Worm (Caenorhabditis elegans) whole organism, L4 larva: Measurements from ENCODE around the gene dml-1.

Experiments used
- F44E2.7 ChIP-seq: fragments of 200-800 bp; sonication (Bioruptor generic); IDR thresholded peaks from 2 replicates; pipeline ENCODE4 v2.1.2; 2022; ENCODE audit warnings: missing genetic modification characterization, missing compliant biosample characterization
- T20F7.1 ChIP-seq: fragments of 200-800 bp; sonication (Bioruptor generic); optimal IDR thresholded peaks from 2 replicates; lab custom pipeline; 2018; ENCODE audit warnings: mild to moderate bottlenecking, missing genetic modification characterization, missing compliant biosample characterization
- Y5F2A.4 ChIP-seq: fragments of 200-800 bp; sonication (Bioruptor generic); optimal IDR thresholded peaks from 2 replicates; lab custom pipeline; 2018; ENCODE audit warnings: mild to moderate bottlenecking, missing genetic modification characterization, missing compliant biosample characterization
- aha-1 ChIP-seq: fragments of 150-350 bp; peaks from one replicate; lab custom pipeline; 2014; ENCODE audit warnings: missing biosample characterization, missing genetic modification characterization
- ama-1 ChIP-seq: fragments of 150-350 bp; optimal IDR thresholded peaks from 2 replicates; lab custom pipeline; 2014; ENCODE audit warnings: inconsistent platforms, mixed read lengths
- arid-1 ChIP-seq: fragments of 200-800 bp; sonication (Bioruptor generic); conservative IDR thresholded peaks from 2 replicates; pipeline ENCODE4 v1.3.6; 2022; ENCODE audit warnings: missing genetic modification reagents, missing genetic modification characterization, missing compliant biosample characterization
- ces-1 ChIP-seq: fragments of 150-350 bp; sonication (generic microtip); optimal IDR thresholded peaks from 4 replicates; lab custom pipeline; 2014; ENCODE audit warnings: missing biosample characterization, missing genetic modification reagents, missing genetic modification characterization
- ctbp-1 ChIP-seq: fragments of 200-800 bp; sonication (Bioruptor generic); IDR thresholded peaks from 2 replicates; pipeline ENCODE4 v1.3.6; 2022; ENCODE audit warnings: missing genetic modification reagents, missing genetic modification characterization, missing compliant biosample characterization
- daf-12 ChIP-seq: fragments of 150-350 bp; optimal IDR thresholded peaks from 2 replicates; lab custom pipeline; 2014; ENCODE audit warnings: missing biosample characterization, missing genetic modification reagents, missing genetic modification characterization
- daf-16 ChIP-seq, 3 experiments: sonication (generic microtip); optimal IDR thresholded peaks; 2 replicates each; lab custom pipeline; 2016 to 2017; ENCODE audit warnings: missing genetic modification characterization in 3 of 3, missing genetic modification reagents in 3 of 3, mild to moderate bottlenecking in 2 of 3, missing compliant biosample characterization in 2 of 3, missing biosample characterization in 1 of 3, moderate library complexity in 1 of 3
- daf-8 ChIP-seq: fragments of 200-800 bp; sonication (Bioruptor generic); IDR thresholded peaks from 2 replicates; pipeline ENCODE4 v1.3.6; 2022; ENCODE audit warnings: missing genetic modification characterization, missing compliant biosample characterization
- dmd-6 ChIP-seq: fragments of 200-800 bp; sonication (Bioruptor generic); IDR thresholded peaks from 2 replicates; pipeline ENCODE4 v1.3.6; 2022; ENCODE audit warnings: missing genetic modification reagents, missing genetic modification characterization, missing compliant biosample characterization
- duxl-1 ChIP-seq: sonication (generic microtip); optimal IDR thresholded peaks from 2 replicates; lab custom pipeline; 2016; ENCODE audit warnings: mild to moderate bottlenecking, missing genetic modification characterization, moderate library complexity, missing compliant biosample characterization; ENCODE audit not compliant: poor library complexity
- dve-1 ChIP-seq: sonication (generic microtip); optimal IDR thresholded peaks from 2 replicates; lab custom pipeline; 2017; ENCODE audit warnings: antibody characterized with exemption, mild to moderate bottlenecking, missing genetic modification characterization, missing compliant biosample characterization; ENCODE audit not compliant: insufficient read depth
- hlh-11 ChIP-seq: fragments of 200-800 bp; sonication (Bioruptor generic); optimal IDR thresholded peaks from 2 replicates; lab custom pipeline; 2018; ENCODE audit warnings: mild to moderate bottlenecking, missing genetic modification characterization, missing compliant biosample characterization
- hlh-30 ChIP-seq: sonication (generic microtip); optimal IDR thresholded peaks from 2 replicates; lab custom pipeline; 2017; ENCODE audit warnings: antibody characterized with exemption, mild to moderate bottlenecking, missing genetic modification characterization, missing compliant biosample characterization; ENCODE audit not compliant: insufficient read depth
- lin-1 ChIP-seq: fragments of 200-800 bp; sonication (Bioruptor generic); IDR thresholded peaks from 2 replicates; pipeline ENCODE4 v1.3.6; 2022; ENCODE audit warnings: missing genetic modification reagents, missing genetic modification characterization, missing compliant biosample characterization
- lin-15B ChIP-seq: fragments of 150-350 bp; sonication (generic microtip); optimal IDR thresholded peaks from 3 replicates; lab custom pipeline; 2014; ENCODE audit warnings: missing biosample characterization, missing genetic modification characterization
- lin-29 ChIP-seq: fragments of 200-800 bp; sonication (Bioruptor generic); IDR thresholded peaks from 2 replicates; pipeline ENCODE4 v1.3.6; 2022; ENCODE audit warnings: missing genetic modification reagents, missing genetic modification characterization, missing compliant biosample characterization
- lin-39 ChIP-seq: fragments of 150-350 bp; optimal IDR thresholded peaks from 2 replicates; lab custom pipeline; 2014; ENCODE audit warnings: missing biosample characterization, missing genetic modification reagents, missing genetic modification characterization
- lsy-2 ChIP-seq, 2 experiments: fragments of 150-350 bp in 1 of 2; sonication (generic microtip) in 1 of 2; optimal IDR thresholded peaks; 2 replicates each; lab custom pipeline; 2014 to 2017; ENCODE audit warnings: missing biosample characterization in 2 of 2, missing genetic modification characterization in 2 of 2
- madf-5 ChIP-seq, 2 experiments: fragments of 200-800 bp; sonication (Bioruptor generic); IDR thresholded peaks; 2 replicates each; pipeline ENCODE4 v1.3.6; 2022; ENCODE audit warnings: missing compliant biosample characterization in 2 of 2, missing genetic modification characterization in 2 of 2
- mep-1 ChIP-seq: fragments of 150-350 bp; sonication (generic microtip); optimal IDR thresholded peaks from 3 replicates; lab custom pipeline; 2014; ENCODE audit warnings: missing biosample characterization, missing genetic modification characterization
- mes-2 ChIP-seq: sonication (generic microtip); optimal IDR thresholded peaks from 2 replicates; lab custom pipeline; 2016; ENCODE audit warnings: missing genotype, mild to moderate bottlenecking, missing genetic modification characterization, missing compliant biosample characterization; ENCODE audit not compliant: poor library complexity, severe bottlenecking
- mxl-2 ChIP-seq: fragments of 200-800 bp; sonication (Bioruptor generic); conservative IDR thresholded peaks from 2 replicates; pipeline ENCODE4 v1.3.6; 2022; ENCODE audit warnings: missing genetic modification reagents, missing genetic modification characterization, missing compliant biosample characterization
- nhr-11 ChIP-seq: fragments of 150-350 bp; optimal IDR thresholded peaks from 2 replicates; lab custom pipeline; 2014; ENCODE audit warnings: missing biosample characterization, missing genetic modification characterization
- nhr-237 ChIP-seq: sonication (generic microtip); optimal IDR thresholded peaks from 2 replicates; lab custom pipeline; 2017; ENCODE audit warnings: missing biosample characterization, missing genetic modification characterization
- nhr-28 ChIP-seq: fragments of 150-350 bp; optimal IDR thresholded peaks from 2 replicates; lab custom pipeline; 2014; ENCODE audit warnings: missing biosample characterization, missing genetic modification characterization
- nhr-41 ChIP-seq: fragments of 200-800 bp; sonication (Bioruptor generic); IDR thresholded peaks from 2 replicates; pipeline ENCODE4 v1.3.6; 2022; ENCODE audit warnings: missing genetic modification reagents, missing genetic modification characterization, missing compliant biosample characterization
- nhr-42 ChIP-seq: fragments of 200-800 bp; sonication (Bioruptor generic); IDR thresholded peaks from 2 replicates; pipeline ENCODE4 v1.3.6; 2022; ENCODE audit warnings: missing genetic modification characterization, missing compliant biosample characterization
- nhr-76 ChIP-seq: fragments of 150-350 bp; optimal IDR thresholded peaks from 2 replicates; lab custom pipeline; 2014; ENCODE audit warnings: missing biosample characterization, missing genetic modification characterization
- nhr-77 ChIP-seq: fragments of 150-350 bp; optimal IDR thresholded peaks from 2 replicates; lab custom pipeline; 2014; ENCODE audit warnings: missing biosample characterization, missing genetic modification characterization
- php-3 ChIP-seq: fragments of 200-800 bp; sonication (Bioruptor generic); IDR thresholded peaks from 2 replicates; pipeline ENCODE4 v1.3.6; 2022; ENCODE audit warnings: missing genetic modification reagents, missing genetic modification characterization, missing compliant biosample characterization
- pqm-1 ChIP-seq: sonication (generic microtip); optimal IDR thresholded peaks from 2 replicates; lab custom pipeline; 2017; ENCODE audit warnings: missing biosample characterization, missing genetic modification characterization
- rbr-2 ChIP-seq: sonication (generic microtip); optimal IDR thresholded peaks from 2 replicates; lab custom pipeline; 2016; ENCODE audit warnings: missing genotype, missing genetic modification characterization, missing compliant biosample characterization
- saeg-2 ChIP-seq: fragments of 200-800 bp; sonication (Bioruptor generic); IDR thresholded peaks from 2 replicates; pipeline ENCODE4 v1.3.6; 2022; ENCODE audit warnings: missing genetic modification reagents, missing genetic modification characterization, missing compliant biosample characterization
- sdz-12 ChIP-seq: fragments of 200-800 bp; sonication (Bioruptor generic); optimal IDR thresholded peaks from 2 replicates; lab custom pipeline; 2018; ENCODE audit warnings: mild to moderate bottlenecking, missing genetic modification characterization, missing compliant biosample characterization
- set-16 ChIP-seq: fragments of 200-800 bp; sonication (Bioruptor generic); IDR thresholded peaks from 2 replicates; pipeline ENCODE4 v1.3.6; 2022; ENCODE audit warnings: missing genetic modification reagents, missing genetic modification characterization, missing compliant biosample characterization
- skn-1 ChIP-seq: fragments of 150-350 bp; optimal IDR thresholded peaks from 2 replicates; lab custom pipeline; 2014; ENCODE audit warnings: missing biosample characterization, missing genetic modification characterization
- snpc-4 ChIP-seq: fragments of 150-350 bp; optimal IDR thresholded peaks from 2 replicates; lab custom pipeline; 2014; ENCODE audit warnings: missing biosample characterization, missing genetic modification characterization
- spr-1 ChIP-seq: sonication (generic microtip); optimal IDR thresholded peaks from 2 replicates; lab custom pipeline; 2016; ENCODE audit warnings: mild to moderate bottlenecking, missing genetic modification characterization, missing compliant biosample characterization
- spr-3 ChIP-seq: fragments of 200-800 bp; sonication (Bioruptor generic); optimal IDR thresholded peaks from 2 replicates; lab custom pipeline; 2018; ENCODE audit warnings: mild to moderate bottlenecking, missing genetic modification characterization, missing compliant biosample characterization
- tag-97 ChIP-seq: fragments of 200-800 bp; sonication (Bioruptor generic); IDR thresholded peaks from 2 replicates; pipeline ENCODE4 v1.3.6; 2022; ENCODE audit warnings: missing genetic modification characterization, missing compliant biosample characterization
- unc-39 ChIP-seq: sonication (generic microtip); optimal IDR thresholded peaks from 2 replicates; lab custom pipeline; 2017; ENCODE audit warnings: missing biosample characterization, missing genetic modification characterization
- unc-62 ChIP-seq, 3 experiments: fragments of 150-350 bp in 1 of 3; sonication (generic microtip); optimal IDR thresholded peaks in 2 of 3; peaks in 1 of 3; 1 replicate in 1 of 3; 2 replicates in 2 of 3; lab custom pipeline; 2014 to 2017; ENCODE audit warnings: missing biosample characterization in 3 of 3, missing genetic modification characterization in 3 of 3, missing genetic modification reagents in 3 of 3, missing genotype in 1 of 3
- vab-7 ChIP-seq: fragments of 200-800 bp; sonication (Bioruptor generic); IDR thresholded peaks from 2 replicates; pipeline ENCODE4 v1.3.6; 2022; ENCODE audit warnings: missing genetic modification reagents, missing genetic modification characterization, missing compliant biosample characterization
- zfp-3 ChIP-seq: fragments of 200-800 bp; sonication (Bioruptor generic); conservative IDR thresholded peaks from 2 replicates; pipeline ENCODE4 v1.3.6; 2022; ENCODE audit warnings: missing genetic modification reagents, missing genetic modification characterization, missing compliant biosample characterization
- zip-11 ChIP-seq: fragments of 200-800 bp; sonication (Bioruptor generic); IDR thresholded peaks from 2 replicates; pipeline ENCODE4 v1.3.6; 2022; ENCODE audit warnings: missing genetic modification characterization, missing compliant biosample characterization

dml-1 gene

DNA sequence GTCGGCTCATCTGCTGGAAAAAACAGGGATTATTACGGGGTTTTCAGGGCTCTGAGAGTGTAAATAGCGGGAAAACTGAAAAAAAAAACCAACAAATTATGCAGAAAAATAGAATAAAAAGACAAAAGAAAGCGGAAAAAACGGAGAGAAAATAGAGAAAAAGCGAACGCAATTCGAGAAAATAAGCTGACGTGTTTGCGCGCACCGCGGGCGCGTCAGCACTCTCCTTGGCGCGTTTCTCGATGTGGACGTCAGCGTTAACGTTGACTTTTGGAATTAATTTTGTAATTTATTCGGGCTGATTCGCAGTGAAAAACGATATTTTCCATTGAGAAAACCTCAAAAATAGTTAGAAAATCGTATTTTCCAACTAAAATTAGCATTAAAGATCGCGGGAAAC lies 41.7 kb downstream of the dml-1 start, which contains the start of gene manf-1 (continued):
- TF ChIP-seq T20F7.1 (GFP tag; lab: Kevin White, UChicago) (no peak), rbr-2 (tag; lab: Kevin White, UChicago) (peak; percentile 54)
- TF ChIP-seq, all 104 proteins: peak for 26

- TF ChIP-seq php-3 (GFP tag; lab: Robert Waterston, UW) (no peak), arid-1 (GFP tag; lab: Robert Waterston, UW) (no peak), ctbp-1 (no peak), T20F7.1 (GFP tag; lab: Kevin White, UChicago) (no peak), F44E2.7 (GFP tag; lab: Robert Waterston, UW) (no peak), unc-62 (GFP tag; optimal IDR thresholded peaks at IDR 0.05 in 1 of 2; lab: Kevin White, UChicago) (no peak), unc-62 (tag; optimal IDR thresholded peaks at IDR 0.05; lab: Kevin White, UChicago) (no peak), lin-1 (GFP tag; lab: Robert Waterston, UW) (no peak), spr-3 (GFP tag; lab: Kevin White, UChicago) (no peak), lin-29 (GFP tag; lab: Robert Waterston, UW) (no peak), snpc-4 (tag; lab: Kevin White, UChicago) (no peak), duxl-1 (tag; lab: Kevin White, UChicago) (no peak), nhr-77 (no peak), aha-1 (peak; percentile 74), spr-1 (no peak), rbr-2 (tag; lab: Kevin White, UChicago) (no peak), unc-39 (tag; lab: Kevin White, UChicago) (no peak), madf-5 (GFP tag; IDR thresholded peaks at IDR 0.05; lab: Robert Waterston, UW) (no peak), tag-97 (no peak), daf-12 (no peak), lsy-2 (tag; optimal IDR thresholded peaks at IDR 0.05; lab: Kevin White, UChicago) (no peak), daf-16 (GFP tag; optimal IDR thresholded peaks at IDR 0.05; lab: Kevin White, UChicago) (no peak), daf-16 (tag; optimal IDR thresholded peaks at IDR 0.05; lab: Kevin White, UChicago) (peak; percentile 50), nhr-41 (no peak), Y5F2A.4 (GFP tag; lab: Kevin White, UChicago) (no peak), nhr-11 (tag; lab: Kevin White, UChicago) (no peak), dmd-6 (peak; percentile 20; the same call in 1 of the 2 replicates), lin-15B (tag; lab: Kevin White, UChicago) (no peak), zfp-3 (GFP tag; lab: Robert Waterston, UW) (no peak), mxl-2 (no peak), nhr-76 (no peak), vab-7 (GFP tag; lab: Robert Waterston, UW) (no peak), hlh-30 (tag; lab: Kevin White, UChicago) (no peak), dve-1 (tag; lab: Kevin White, UChicago) (peak; percentile 11), set-16 (GFP tag; lab: Robert Waterston, UW) (no peak), pqm-1 (tag; lab: Kevin White, UChicago) (peak; percentile 1), skn-1 (tag; lab: Kevin White, UChicago) (no peak), mep-1 (tag; lab: Kevin White, UChicago) (no peak), nhr-42 (GFP tag; lab: Robert Waterston, UW) (no peak), nhr-28 (tag; lab: Kevin White, UChicago) (peak; percentile 28), daf-8 (GFP tag; lab: Robert Waterston, UW) (no peak), sdz-12 (GFP tag; lab: Kevin White, UChicago) (no peak), saeg-2 (GFP tag; lab: Robert Waterston, UW) (no peak), zip-11 (GFP tag; lab: Robert Waterston, UW) (no peak), ama-1 (no peak), nhr-237 (no peak), lin-39 (tag; lab: Kevin White, UChicago) (no peak), ces-1 (no peak), hlh-11 (tag; lab: Kevin White, UChicago) (peak; percentile 7), mes-2 (no peak)
Measured at ce11 chrIV:2931228-2931627, 44.5 kb downstream of the dml-1 start, which contains the start of gene samt-1. Gene samt-1 (plus strand): TSS chrIV:2931403.
